Worm (Caenorhabditis elegans): Measurements from ENCODE around the gene F42A10.7.

ce11 chrIII:6132068-6132467 lies 46.4 kb downstream of the F42A10.7 start:
- TF ChIP-seq ztf-23 (GFP tag; IDR thresholded peaks at IDR 0.05), result no peak
- TF ChIP-seq tab-1 (GFP tag; IDR thresholded peaks at IDR 0.05), result no peak
- no peak for TF ChIP-seq med-1 (GFP tag; optimal IDR thresholded peaks at IDR 0.05; ENCODE audit: insufficient read depth)
- TF ChIP-seq ztf-29 (GFP tag; IDR thresholded peaks at IDR 0.05), result no peak
